Worm (Caenorhabditis elegans) whole organism, midembryonic: ENCODE data around the gene scl-8.

Experiments
- T22C8.4 ChIP-seq: fragments of 200-800 bp; sonication (Bioruptor generic); IDR thresholded peaks from 2 replicates; pipeline ENCODE4 v1.3.6; 2022; ENCODE audit warnings: missing genetic modification characterization, missing compliant biosample characterization
- cog-1 ChIP-seq: sonication (generic microtip); optimal IDR thresholded peaks from 2 replicates; lab custom pipeline; 2016; ENCODE audit warnings: missing genetic modification characterization, missing compliant biosample characterization
- flt-1 ChIP-seq: fragments of 200-800 bp; sonication (Bioruptor generic); IDR thresholded peaks from 2 replicates; pipeline ENCODE4 v1.3.6; 2022; ENCODE audit warnings: missing genetic modification characterization, missing compliant biosample characterization
- klf-2 ChIP-seq: fragments of 200-800 bp; sonication (Bioruptor generic); conservative IDR thresholded peaks from 2 replicates; pipeline ENCODE4 v1.3.6; 2022; ENCODE audit warnings: missing genetic modification reagents, missing genetic modification characterization, missing compliant biosample characterization
- med-1 ChIP-seq: sonication (generic microtip); optimal IDR thresholded peaks from 2 replicates; lab custom pipeline; 2017; ENCODE audit warnings: missing genetic modification characterization, mild to moderate bottlenecking, missing compliant biosample characterization, antibody characterized with exemption, missing genetic modification reagents; ENCODE audit not compliant: insufficient read depth
- ref-1 ChIP-seq: fragments of 200-800 bp; sonication (Bioruptor generic); conservative IDR thresholded peaks from 2 replicates; pipeline ENCODE4 v1.3.6; 2022; ENCODE audit warnings: missing genetic modification reagents, missing genetic modification characterization, missing compliant biosample characterization
- tab-1 ChIP-seq: fragments of 200-800 bp; sonication (Bioruptor generic); IDR thresholded peaks from 2 replicates; pipeline ENCODE4 v1.3.6; 2022; ENCODE audit warnings: missing genetic modification characterization, missing compliant biosample characterization
- ztf-23 ChIP-seq: fragments of 200-800 bp; sonication (Bioruptor generic); IDR thresholded peaks from 2 replicates; pipeline ENCODE4 v1.3.6; 2022; ENCODE audit warnings: missing genetic modification reagents, missing genetic modification characterization, missing compliant biosample characterization
- ztf-29 ChIP-seq: fragments of 200-800 bp; sonication (Bioruptor generic); IDR thresholded peaks from 2 replicates; pipeline ENCODE4 v1.3.6; 2022; ENCODE audit warnings: missing genetic modification reagents, missing genetic modification characterization, missing compliant biosample characterization

scl-8 gene

DNA sequence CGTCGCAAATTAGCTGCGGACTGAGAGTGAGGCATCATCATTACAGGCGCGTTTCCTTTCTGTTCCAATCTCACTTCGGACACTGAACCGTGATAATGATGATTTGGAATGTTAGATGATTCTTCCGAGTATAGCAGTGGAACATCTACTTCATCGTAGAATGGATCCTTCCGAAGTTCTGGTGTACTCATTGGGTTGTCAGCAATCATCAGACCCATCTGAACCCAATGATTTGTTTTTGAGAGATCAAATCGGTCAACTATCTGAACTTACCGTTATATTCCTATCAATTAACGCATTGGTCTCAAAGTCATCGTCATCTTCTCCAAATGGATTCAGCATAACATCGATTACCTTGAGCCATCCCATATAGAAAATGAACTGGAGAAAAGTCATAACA is 36.9 kb downstream of the scl-8 start:
- no peak for TF ChIP-seq ztf-29 (GFP tag; lab: Robert Waterston, UW)
- TF ChIP-seq T22C8.4 (GFP tag; lab: Robert Waterston, UW) = no peak
- TF ChIP-seq cog-1 = no peak
- TF ChIP-seq tab-1 = no peak

- TF ChIP-seq ztf-23 (GFP tag; lab: Robert Waterston, UW) (no peak), klf-2 (no peak), ref-1 (GFP tag; lab: Robert Waterston, UW) (no peak), flt-1 (GFP tag; lab: Robert Waterston, UW) (no peak)
Measured at ce11 chrIV:13109751-13110150, 38.2 kb downstream of the scl-8 start, which contains the start of gene best-1. best-1 (minus strand) TSS chrIV:13109779.

- TF ChIP-seq ref-1 (GFP tag; lab: Robert Waterston, UW) = no peak
- no peak for TF ChIP-seq klf-2
- no peak for TF ChIP-seq ztf-29 (GFP tag; lab: Robert Waterston, UW)
- no peak for TF ChIP-seq med-1
Measured at ce11 chrIV:13110876-13111275, 39.3 kb downstream of the scl-8 start.

DNA sequence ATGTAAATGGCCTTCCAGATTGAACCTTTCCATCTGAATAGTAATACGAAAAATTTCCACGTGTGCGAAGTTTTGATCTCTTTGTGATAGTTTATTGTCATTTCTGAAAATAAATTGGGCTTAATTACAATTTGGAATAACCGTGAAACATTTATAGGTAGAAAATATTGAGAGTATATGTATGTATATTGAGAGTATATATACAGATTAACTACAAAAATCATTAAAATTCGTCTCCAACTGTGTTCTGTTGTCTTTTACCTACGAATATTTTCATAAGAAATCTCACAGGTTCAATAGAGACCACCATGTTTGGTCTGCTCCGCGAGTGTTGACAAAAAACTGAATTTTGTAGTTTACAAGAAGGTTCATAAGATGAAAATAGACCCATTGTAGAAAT is 41.4 kb downstream of the scl-8 start, which contains the start of gene best-2:
Gene best-2, minus strand, starts transcription at position 101 of the 400 bp plus-strand sequence.
- no peak for TF ChIP-seq cog-1
- no peak for TF ChIP-seq ztf-23 (GFP tag; lab: Robert Waterston, UW)
- TF ChIP-seq ref-1 (GFP tag; lab: Robert Waterston, UW) = no peak
- TF ChIP-seq klf-2 = no peak
- TF ChIP-seq ztf-29 (GFP tag; lab: Robert Waterston, UW) = no peak
- TF ChIP-seq flt-1 (GFP tag; lab: Robert Waterston, UW) = no peak
- no peak for TF ChIP-seq tab-1
- no peak for TF ChIP-seq med-1
- TF ChIP-seq T22C8.4 (GFP tag; lab: Robert Waterston, UW) = no peak

DNA sequence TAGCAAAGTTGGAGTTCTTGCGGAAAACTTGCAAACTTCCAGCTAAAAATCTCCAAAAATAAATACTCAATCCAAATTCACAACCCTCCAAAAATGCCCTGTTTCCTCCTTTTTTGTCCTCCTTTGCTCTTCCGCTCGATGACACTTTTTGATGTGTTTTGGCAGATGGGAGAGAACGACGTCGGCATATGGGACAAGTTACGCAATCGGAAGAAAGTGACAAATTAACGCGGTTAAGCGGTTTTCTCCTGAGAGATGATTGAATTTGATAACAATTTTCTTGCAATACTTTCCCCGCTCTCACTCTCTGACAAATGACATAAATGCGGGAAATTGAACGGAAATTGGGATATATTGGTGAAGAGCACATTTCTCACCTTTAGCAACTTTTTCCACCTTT is 45.1 kb downstream of the scl-8 start:
- TF ChIP-seq ref-1 (GFP tag; lab: Robert Waterston, UW) (no peak), ztf-29 (GFP tag; lab: Robert Waterston, UW) (no peak), tab-1 (no peak)

ce11 chrIV:13118794-13119193 is 47.2 kb downstream of the scl-8 start, which contains the start of gene unc-30:
unc-30 (plus strand) TSS chrIV:13118977.
- no peak for TF ChIP-seq ref-1 (GFP tag; lab: Robert Waterston, UW)
- TF ChIP-seq tab-1 = no peak
- no peak for TF ChIP-seq T22C8.4 (GFP tag; lab: Robert Waterston, UW)
- TF ChIP-seq flt-1 (GFP tag; lab: Robert Waterston, UW) = no peak
- no peak for TF ChIP-seq ztf-23 (GFP tag; lab: Robert Waterston, UW)
- TF ChIP-seq med-1 = no peak
- no peak for TF ChIP-seq klf-2
- no peak for TF ChIP-seq cog-1
- TF ChIP-seq ztf-29 (GFP tag; lab: Robert Waterston, UW) = no peak

DNA sequence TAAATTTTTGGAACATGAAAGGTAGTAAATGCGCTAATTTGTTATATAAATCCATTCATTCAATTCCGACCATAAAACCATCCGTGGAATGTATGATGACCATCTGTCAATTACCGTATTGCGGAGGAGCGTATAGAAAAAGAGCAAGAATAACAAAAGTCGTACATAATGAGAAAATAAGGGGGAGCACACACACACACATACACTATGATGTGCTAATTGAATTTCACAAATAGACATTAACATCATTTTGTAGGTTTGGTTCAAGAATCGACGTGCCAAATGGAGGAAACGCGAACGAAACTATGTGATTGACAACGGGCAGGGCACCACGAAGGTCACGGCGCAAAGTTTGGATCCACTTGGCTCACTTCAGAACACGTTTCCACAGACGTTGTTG is 49.9 kb downstream of the scl-8 start:
- TF ChIP-seq ref-1 (GFP tag; lab: Robert Waterston, UW) (no peak), klf-2 (no peak), cog-1 (no peak), tab-1 (no peak), med-1 (no peak), ztf-23 (GFP tag; lab: Robert Waterston, UW) (no peak), T22C8.4 (GFP tag; lab: Robert Waterston, UW) (no peak), flt-1 (GFP tag; lab: Robert Waterston, UW) (no peak), ztf-29 (GFP tag; lab: Robert Waterston, UW) (no peak)
